Fruit fly (Drosophila melanogaster): Measurements from ENCODE around the gene Pus10.

Pus10 gene

dm6 chr2L:131466-132270, 23.4 kb downstream of the Pus10 start, which contains the start of gene Gs1 (continued):
- no peak for TF ChIP-seq hth (optimal IDR thresholded peaks at IDR 0.05)
- peak; percentile 7 for TF ChIP-seq run (tag; optimal IDR thresholded peaks at IDR 0.05)
- TF ChIP-seq MTF-1 (GFP tag; optimal IDR thresholded peaks at IDR 0.05; ENCODE audit: borderline replicate concordance) = peak; percentile 37
- no peak for TF ChIP-seq pan (optimal IDR thresholded peaks at IDR 0.05)
- TF ChIP-seq pan (GFP tag; optimal IDR thresholded peaks at IDR 0.05 in 1 of 2, IDR thresholded peaks at IDR 0.05 in 1 of 2) = peak in 1 of 2 experiments; percentile 29
- peak; percentile 89 for TF ChIP-seq Jarid2 (GFP tag; optimal IDR thresholded peaks at IDR 0.05)
- peak; percentile 35 for TF ChIP-seq CG6765 (GFP tag; optimal IDR thresholded peaks at IDR 0.05)
- no peak for TF ChIP-seq lmd (GFP tag; IDR thresholded peaks at IDR 0.05)
- TF ChIP-seq Neu2 (GFP tag; optimal IDR thresholded peaks at IDR 0.05; ENCODE audit: borderline replicate concordance) = no peak
- TF ChIP-seq sens (GFP tag) = peak; percentile 59
- TF ChIP-seq CG32532 (GFP tag; IDR thresholded peaks at IDR 0.05) = peak; percentile 60; the same call in 1 of the 2 replicates
- peak; percentile 84 for TF ChIP-seq nom (GFP tag; optimal IDR thresholded peaks at IDR 0.05)
- TF ChIP-seq gem (tag; optimal IDR thresholded peaks at IDR 0.05) = no peak
- TF ChIP-seq CG31388 (GFP tag; optimal IDR thresholded peaks at IDR 0.05) = no peak
- no peak for TF ChIP-seq CG3847 (GFP tag; IDR thresholded peaks at IDR 0.05)
- TF ChIP-seq CG17359 (tag; optimal IDR thresholded peaks at IDR 0.05) = peak; percentile 17
- peak; percentile 4; the same call in 1 of the 2 replicates for TF ChIP-seq sens-2 (GFP tag; IDR thresholded peaks at IDR 0.05)
- no peak for TF ChIP-seq CG8765 (GFP tag; IDR thresholded peaks at IDR 0.05)
- TF ChIP-seq Ada2b (GFP tag; IDR thresholded peaks at IDR 0.05) = no peak
- TF ChIP-seq dysf (GFP tag; IDR thresholded peaks at IDR 0.05) = peak; percentile 26; the same call in 1 of the 3 replicates
- no peak for TF ChIP-seq maf-S (GFP tag; optimal IDR thresholded peaks at IDR 0.05)
- TF ChIP-seq CG3407 (GFP tag; optimal IDR thresholded peaks at IDR 0.05) = peak; percentile 16
- peak; percentile 70; the same call in 2 of the 3 replicates for TF ChIP-seq sr (GFP tag; IDR thresholded peaks at IDR 0.05)
- peak; percentile 70 for TF ChIP-seq CG6854 (GFP tag; optimal IDR thresholded peaks at IDR 0.05)
- peak; percentile 4 for TF ChIP-seq CG18011 (GFP tag; optimal IDR thresholded peaks at IDR 0.05)
- peak; percentile 95; the same call in 3 of the 4 replicates for TF ChIP-seq chinmo (GFP tag; IDR thresholded peaks at IDR 0.05; ENCODE audit: partially characterized antibody)
- no peak for TF ChIP-seq Myb (GFP tag; optimal IDR thresholded peaks at IDR 0.05)
- TF ChIP-seq CG6791 (GFP tag; IDR thresholded peaks at IDR 0.05; ENCODE audit: partially characterized antibody) = peak; percentile 57; the same call in 1 of the 3 replicates
- peak; percentile 13 for TF ChIP-seq CG10267 (tag; optimal IDR thresholded peaks at IDR 0.05)
- peak; percentile 7 to 29 for TF ChIP-seq dpn (GFP tag; optimal IDR thresholded peaks at IDR 0.05)
- TF ChIP-seq bigmax (GFP tag; optimal IDR thresholded peaks at IDR 0.05) = no peak
- no peak for TF ChIP-seq fd64A (GFP tag; optimal IDR thresholded peaks at IDR 0.05)
- TF ChIP-seq abd-A (tag; optimal IDR thresholded peaks at IDR 0.05) = peak; percentile 79
- TF ChIP-seq lilli (GFP tag; optimal IDR thresholded peaks at IDR 0.05) = peak; percentile 14
- no peak for TF ChIP-seq Abd-B (GFP tag; optimal IDR thresholded peaks at IDR 0.05)
- TF ChIP-seq CG2875 (GFP tag; optimal IDR thresholded peaks at IDR 0.05) = no peak
- TF ChIP-seq Dad (GFP tag; optimal IDR thresholded peaks at IDR 0.05) = no peak
- TF ChIP-seq CG16863 (GFP tag; optimal IDR thresholded peaks at IDR 0.05) = peak; percentile 17
- TF ChIP-seq CG16779 (GFP tag; IDR thresholded peaks at IDR 0.05) = 0 out of 2 replicates have a peak, but pooled peaks have one; percentile 12
- peak; percentile 71 for TF ChIP-seq CG18599 (GFP tag; optimal IDR thresholded peaks at IDR 0.05)
- peak in 1 of 2 experiments; percentile 21 for TF ChIP-seq Hr51 (GFP tag; optimal IDR thresholded peaks at IDR 0.05)
- TF ChIP-seq CG1024 (GFP tag; IDR thresholded peaks at IDR 0.05) = no peak
- TF ChIP-seq trem (tag; optimal IDR thresholded peaks at IDR 0.05) = no peak
- no peak for TF ChIP-seq slbo (GFP tag; IDR thresholded peaks at IDR 0.05)
- TF ChIP-seq sd (tag; optimal IDR thresholded peaks at IDR 0.05) = peak; percentile 27
- 0 out of 2 replicates have a peak, but pooled peaks have one; percentile 29 for TF ChIP-seq CG14014 (GFP tag; IDR thresholded peaks at IDR 0.05)
- no peak for TF ChIP-seq da (GFP tag; optimal IDR thresholded peaks at IDR 0.05)
- peak; percentile 67 for TF ChIP-seq CG13894 (tag; optimal IDR thresholded peaks at IDR 0.05)

Data from whole organism, embryonic.